Worm (Caenorhabditis elegans) whole organism, young adult: ENCODE measurements around the gene Y39A1A.27.

Source experiments
- C17E4.6 ChIP-seq: fragments of 200-800 bp; sonication (Bioruptor generic); IDR thresholded peaks from 2 replicates; pipeline ENCODE4 v1.3.6; 2022; ENCODE audit warnings: missing genetic modification reagents, missing genetic modification characterization, missing compliant biosample characterization
- F33H1.4 ChIP-seq: fragments of 200-800 bp; sonication (Bioruptor generic); IDR thresholded peaks from 2 replicates; pipeline ENCODE4 v1.3.6; 2022; ENCODE audit warnings: missing genetic modification reagents, missing genetic modification characterization, missing compliant biosample characterization
- F49E8.2 ChIP-seq: sonication (generic microtip); optimal IDR thresholded peaks from 3 replicates; lab custom pipeline; 2017; ENCODE audit warnings: missing genetic modification characterization, mild to moderate bottlenecking, missing compliant biosample characterization, antibody characterized with exemption, moderate library complexity; ENCODE audit not compliant: insufficient read depth
- K12H6.12 ChIP-seq: fragments of 200-800 bp; sonication (Bioruptor generic); optimal IDR thresholded peaks from 2 replicates; lab custom pipeline; 2018; ENCODE audit warnings: mild to moderate bottlenecking, missing genetic modification characterization, missing compliant biosample characterization
- T07F8.4 ChIP-seq: sonication (generic microtip); optimal IDR thresholded peaks from 2 replicates; lab custom pipeline; 2016; ENCODE audit warnings: mild to moderate bottlenecking, missing genetic modification characterization, moderate library complexity, missing compliant biosample characterization
- T26A5.8 ChIP-seq: sonication (generic microtip); optimal IDR thresholded peaks from 2 replicates; lab custom pipeline; 2016; ENCODE audit warnings: missing genetic modification characterization, missing compliant biosample characterization
- Y53F4B.3 ChIP-seq: fragments of 200-800 bp; sonication (Bioruptor generic); IDR thresholded peaks from 2 replicates; pipeline ENCODE4 v1.3.6; 2022; ENCODE audit warnings: missing genetic modification reagents, missing genetic modification characterization, missing compliant biosample characterization
- Y67H2A.10 ChIP-seq: fragments of 200-800 bp; sonication (Bioruptor generic); conservative IDR thresholded peaks from 2 replicates; pipeline ENCODE4 v1.3.6; 2022; ENCODE audit warnings: missing genetic modification reagents, missing genetic modification characterization, missing compliant biosample characterization
- ZK185.1 ChIP-seq: sonication (generic microtip); optimal IDR thresholded peaks from 2 replicates; lab custom pipeline; 2016; ENCODE audit warnings: mild to moderate bottlenecking, missing genetic modification characterization, missing compliant biosample characterization; ENCODE audit not compliant: poor library complexity, severe bottlenecking
- akir-1 ChIP-seq: fragments of 200-800 bp; sonication (Bioruptor generic); optimal IDR thresholded peaks from 2 replicates; lab custom pipeline; 2018; ENCODE audit warnings: mild to moderate bottlenecking, missing genetic modification characterization, moderate library complexity, missing compliant biosample characterization
- aptf-2 ChIP-seq: fragments of 200-800 bp; sonication (Bioruptor generic); conservative IDR thresholded peaks from 2 replicates; pipeline ENCODE4 v1.3.6; 2022; ENCODE audit warnings: missing genetic modification reagents, missing genetic modification characterization, missing compliant biosample characterization
- athp-1 ChIP-seq: sonication (generic microtip); optimal IDR thresholded peaks from 2 replicates; lab custom pipeline; 2017; ENCODE audit warnings: mild to moderate bottlenecking, missing genetic modification characterization, missing compliant biosample characterization
- attf-3 ChIP-seq: fragments of 200-800 bp; sonication (Bioruptor generic); conservative IDR thresholded peaks from 2 replicates; pipeline ENCODE4 v1.3.6; 2022; ENCODE audit warnings: missing genetic modification reagents, missing genetic modification characterization, missing compliant biosample characterization
- attf-5 ChIP-seq: fragments of 200-800 bp; sonication (Bioruptor generic); optimal IDR thresholded peaks from 2 replicates; lab custom pipeline; 2018; ENCODE audit warnings: mild to moderate bottlenecking, missing genetic modification characterization, missing compliant biosample characterization
- cebp-1 ChIP-seq, 2 experiments: fragments of 200-800 bp in 1 of 2; sonication (Bioruptor generic) in 1 of 2; sonication (generic microtip) in 1 of 2; IDR thresholded peaks in 1 of 2; optimal IDR thresholded peaks in 1 of 2; 2 replicates each; pipeline versions ENCODE4 v1.3.6 to Lab custom; 2017 to 2022; ENCODE audit warnings: missing compliant biosample characterization in 2 of 2, missing genetic modification characterization in 2 of 2, mild to moderate bottlenecking in 1 of 2, missing genetic modification reagents in 1 of 2, moderate library complexity in 1 of 2
- ceh-91 ChIP-seq: fragments of 200-800 bp; sonication (Bioruptor generic); IDR thresholded peaks from 2 replicates; pipeline ENCODE4 v1.3.6; 2022; ENCODE audit warnings: missing genetic modification reagents, missing genetic modification characterization, missing compliant biosample characterization
- dox-1 ChIP-seq: fragments of 200-800 bp; sonication (Bioruptor generic); IDR thresholded peaks from 2 replicates; pipeline ENCODE4 v1.3.6; 2022; ENCODE audit warnings: missing genetic modification reagents, missing genetic modification characterization, missing compliant biosample characterization
- dpl-1 ChIP-seq: fragments of 150-350 bp; optimal IDR thresholded peaks from 2 replicates; lab custom pipeline; 2014; ENCODE audit warnings: missing biosample characterization, missing genetic modification reagents, missing genetic modification characterization
- egl-44 ChIP-seq: fragments of 200-800 bp; sonication (Bioruptor generic); IDR thresholded peaks from 2 replicates; pipeline ENCODE4 v1.3.6; 2022; ENCODE audit warnings: missing genetic modification reagents, missing genetic modification characterization, missing compliant biosample characterization
- egrh-3 ChIP-seq: fragments of 200-800 bp; sonication (Bioruptor generic); IDR thresholded peaks from 2 replicates; pipeline ENCODE4 v1.3.6; 2022; ENCODE audit warnings: missing genetic modification reagents, missing genetic modification characterization, missing compliant biosample characterization
- ets-4 ChIP-seq: fragments of 200-800 bp; sonication (Bioruptor generic); optimal IDR thresholded peaks from 2 replicates; lab custom pipeline; 2018; ENCODE audit warnings: mild to moderate bottlenecking, missing genetic modification characterization, missing compliant biosample characterization
- hsf-1 ChIP-seq: fragments of 200-800 bp; sonication (Bioruptor generic); IDR thresholded peaks from 2 replicates; pipeline ENCODE4 v1.3.6; 2022; ENCODE audit warnings: missing genetic modification reagents, missing genetic modification characterization, missing compliant biosample characterization
- let-607 ChIP-seq, 2 experiments: fragments of 200-800 bp in 1 of 2; sonication (Bioruptor generic) in 1 of 2; sonication (generic microtip) in 1 of 2; optimal IDR thresholded peaks; 2 replicates each; lab custom pipeline; 2016 to 2018; ENCODE audit warnings: mild to moderate bottlenecking in 2 of 2, missing compliant biosample characterization in 2 of 2, missing genetic modification characterization in 2 of 2, moderate library complexity in 2 of 2, missing genotype in 1 of 2
- lin-35 ChIP-seq, 3 experiments: fragments of 150-350 bp in 2 of 3; sonication (generic microtip) in 1 of 3; optimal IDR thresholded peaks; 2 replicates each; lab custom pipeline; 2014 to 2018; ENCODE audit warnings: missing biosample characterization in 3 of 3, missing genetic modification characterization in 3 of 3, missing genetic modification reagents in 3 of 3
- lin-40 ChIP-seq: sonication (generic microtip); optimal IDR thresholded peaks from 2 replicates; lab custom pipeline; 2016; ENCODE audit warnings: missing genetic modification characterization, mild to moderate bottlenecking, missing compliant biosample characterization, missing genotype, missing genetic modification reagents
- madf-10 ChIP-seq: sonication (generic microtip); optimal IDR thresholded peaks from 2 replicates; lab custom pipeline; 2016; ENCODE audit warnings: mild to moderate bottlenecking, missing genetic modification characterization, missing compliant biosample characterization
- madf-6 ChIP-seq: fragments of 200-800 bp; sonication (Bioruptor generic); IDR thresholded peaks from 2 replicates; pipeline ENCODE4 v1.3.6; 2022; ENCODE audit warnings: missing genetic modification reagents, missing genetic modification characterization, missing compliant biosample characterization
- mxl-1 ChIP-seq: sonication (generic microtip); optimal IDR thresholded peaks from 2 replicates; lab custom pipeline; 2016; ENCODE audit warnings: missing genetic modification characterization, missing compliant biosample characterization
- nfya-2 ChIP-seq: fragments of 200-800 bp; sonication (Bioruptor generic); IDR thresholded peaks from 2 replicates; pipeline ENCODE4 v1.3.6; 2022; ENCODE audit warnings: missing genetic modification reagents, missing genetic modification characterization, missing compliant biosample characterization
- nfyb-1 ChIP-seq: fragments of 200-800 bp; sonication (Bioruptor generic); IDR thresholded peaks from 2 replicates; pipeline ENCODE4 v1.3.6; 2022; ENCODE audit warnings: missing genetic modification reagents, missing genetic modification characterization, missing compliant biosample characterization
- nhr-120 ChIP-seq: fragments of 200-800 bp; sonication (Bioruptor generic); IDR thresholded peaks from 2 replicates; pipeline ENCODE4 v1.3.6; 2022; ENCODE audit warnings: missing genetic modification characterization, missing compliant biosample characterization
- rcor-1 ChIP-seq: fragments of 200-800 bp; sonication (Bioruptor generic); IDR thresholded peaks from 2 replicates; pipeline ENCODE4 v1.3.6; 2022; ENCODE audit warnings: missing genetic modification reagents, missing genetic modification characterization, missing compliant biosample characterization
- rec-8 ChIP-seq, 2 experiments: sonication (generic microtip); optimal IDR thresholded peaks; 2 replicates each; lab custom pipeline; 2016; ENCODE audit warnings: mild to moderate bottlenecking in 2 of 2, missing genetic modification characterization in 2 of 2, missing genetic modification reagents in 2 of 2, missing genotype in 2 of 2, missing biosample characterization in 1 of 2, missing compliant biosample characterization in 1 of 2, moderate library complexity in 1 of 2
- sea-2 ChIP-seq: fragments of 200-800 bp; sonication (Bioruptor generic); IDR thresholded peaks from 2 replicates; pipeline ENCODE4 v1.3.6; 2022; ENCODE audit warnings: missing genetic modification characterization, missing compliant biosample characterization
- snpc-3.4 ChIP-seq: sonication (generic microtip); optimal IDR thresholded peaks from 2 replicates; lab custom pipeline; 2017; ENCODE audit warnings: missing genetic modification characterization, mild to moderate bottlenecking, missing compliant biosample characterization, antibody characterized with exemption, moderate library complexity, missing genotype, missing genetic modification reagents
- snpc-4 ChIP-seq, 5 experiments: fragments of 150-350 bp in 1 of 5; sonication (generic microtip) in 4 of 5; optimal IDR thresholded peaks; 2 replicates each; lab custom pipeline; 2014 to 2018; ENCODE audit warnings: missing genetic modification characterization in 5 of 5, missing biosample characterization in 3 of 5, antibody characterized with exemption in 2 of 5, mild to moderate bottlenecking in 2 of 5, missing compliant biosample characterization in 2 of 5, missing genotype in 2 of 5, moderate library complexity in 2 of 5, missing genetic modification reagents in 1 of 5
- somi-1 ChIP-seq: fragments of 200-800 bp; sonication (Bioruptor generic); optimal IDR thresholded peaks from 2 replicates; lab custom pipeline; 2018; ENCODE audit warnings: mild to moderate bottlenecking, missing genetic modification characterization, missing compliant biosample characterization
- tbp1 ChIP-seq: fragments of 200-800 bp; sonication (Bioruptor generic); optimal IDR thresholded peaks from 2 replicates; lab custom pipeline; 2018; ENCODE audit warnings: mild to moderate bottlenecking, missing genetic modification characterization, missing compliant biosample characterization
- unc-62 ChIP-seq: fragments of 150-350 bp; optimal IDR thresholded peaks from 2 replicates; lab custom pipeline; 2014; ENCODE audit warnings: missing biosample characterization, missing genetic modification reagents, missing genetic modification characterization
- zfh-2 ChIP-seq: fragments of 200-800 bp; sonication (Bioruptor generic); conservative IDR thresholded peaks from 2 replicates; pipeline ENCODE4 v1.3.6; 2022; ENCODE audit warnings: missing genetic modification reagents, missing genetic modification characterization, missing compliant biosample characterization
- ztf-26 ChIP-seq: sonication (generic microtip); optimal IDR thresholded peaks from 2 replicates; lab custom pipeline; 2017; ENCODE audit warnings: missing genetic modification characterization, missing compliant biosample characterization
- ztf-3 ChIP-seq: fragments of 200-800 bp; sonication (Bioruptor generic); optimal IDR thresholded peaks from 2 replicates; lab custom pipeline; 2018; ENCODE audit warnings: mild to moderate bottlenecking, missing genetic modification characterization, missing compliant biosample characterization

Y39A1A.27 gene

DNA sequence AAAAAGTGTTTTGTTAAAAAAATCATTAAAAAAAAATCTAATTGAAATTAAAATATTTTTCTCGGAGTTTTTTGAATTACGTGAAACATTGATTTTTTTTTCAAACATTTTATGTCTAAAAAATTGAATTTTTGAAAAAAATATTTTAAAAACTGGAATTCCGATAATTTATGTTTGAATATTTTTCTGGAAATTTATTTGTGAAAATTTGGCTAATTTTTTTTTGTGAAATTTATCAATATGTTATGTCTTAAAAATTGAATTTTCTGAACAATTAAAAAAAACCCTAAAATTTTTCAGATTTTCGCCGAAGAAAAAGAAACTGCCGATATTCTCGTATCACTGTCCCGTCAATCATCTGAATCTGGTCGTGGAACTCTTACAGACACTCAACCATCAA is 26.4 kb upstream of the Y39A1A.27 start, which contains the start of gene Y39A1A.24:
Gene Y39A1A.24, plus strand, starts transcription at position 301 of the 400 bp plus-strand sequence.
- TF ChIP-seq tbp1 (GFP tag; lab: Kevin White, UChicago), result no peak
- TF ChIP-seq, all 124 proteins: peak for 0

DNA sequence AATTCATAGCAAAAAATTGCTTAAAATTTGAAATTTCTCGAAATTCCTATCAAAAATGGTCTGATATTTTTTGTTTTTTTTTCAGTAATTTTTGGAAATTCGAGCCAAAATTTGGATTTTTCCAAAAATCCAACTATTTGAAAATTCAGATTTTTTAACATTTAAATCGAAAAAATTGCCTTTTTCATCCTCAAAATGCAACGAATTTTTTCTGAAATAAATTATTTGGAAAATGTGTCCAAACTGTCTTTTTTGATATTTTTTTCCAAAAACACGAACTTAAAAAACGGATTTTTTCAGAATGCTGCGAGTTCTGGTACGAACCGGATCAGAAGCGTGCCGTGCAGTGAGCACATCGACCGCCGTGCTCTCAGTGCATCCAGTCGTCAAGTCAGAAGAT is 23.6 kb upstream of the Y39A1A.27 start, which contains the start of gene mrpl-22:
Gene mrpl-22, plus strand, starts transcription at position 301 of the 400 bp plus-strand sequence.
- TF ChIP-seq ztf-3 (GFP tag; lab: Kevin White, UChicago) (no peak), egrh-3 (GFP tag; lab: Robert Waterston, UW) (no peak), lin-35 (GFP tag; optimal IDR thresholded peaks at IDR 0.05; lab: Kevin White, UChicago) (peak in 1 of 3 experiments; percentile 16), T07F8.4 (tag; lab: Kevin White, UChicago) (no peak), ets-4 (GFP tag; lab: Kevin White, UChicago) (no peak)
- TF ChIP-seq, all 124 proteins: peak for 1

DNA sequence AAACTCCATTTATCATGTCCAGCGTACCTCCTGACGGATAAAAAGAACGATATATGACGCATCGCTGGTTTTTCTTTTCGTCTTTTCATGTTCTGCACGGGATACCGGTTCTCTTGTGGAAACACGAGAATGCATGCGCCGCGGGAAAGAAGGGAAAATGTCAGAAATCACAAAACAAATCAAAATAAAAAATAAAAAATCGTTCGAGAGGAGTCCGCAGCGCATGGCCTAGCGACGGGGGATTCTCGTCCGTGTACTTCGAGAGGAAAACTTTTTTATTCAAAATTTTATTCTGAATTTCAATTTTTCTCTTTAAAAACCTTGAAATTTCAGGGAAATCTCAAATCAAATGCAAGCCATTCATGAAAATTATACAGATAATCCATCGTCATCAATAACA is 17.6 kb upstream of the Y39A1A.27 start, which contains the start of the genes lron-10 and hpr-9:
Gene lron-10, minus strand, starts transcription at position 162 of the 400 bp plus-strand sequence.
Gene hpr-9, plus strand, starts transcription at position 344 of the 400 bp plus-strand sequence.
- TF ChIP-seq snpc-3.4 (tag; lab: Kevin White, UChicago), result peak; percentile 40
- no peak for TF ChIP-seq attf-3
- peak; percentile 20 to 68 for TF ChIP-seq let-607 (tag; optimal IDR thresholded peaks at IDR 0.05; lab: Kevin White, UChicago)
- peak; percentile 73 for TF ChIP-seq madf-10 (tag; lab: Kevin White, UChicago)
- peak; percentile 66 for TF ChIP-seq attf-5
- peak; percentile 67; the same call in 1 of the 2 replicates for TF ChIP-seq aptf-2 (GFP tag; lab: Robert Waterston, UW)
- 0 out of 2 replicates have a peak, but pooled peaks have one; percentile 31 for TF ChIP-seq sea-2 (GFP tag; lab: Robert Waterston, UW)
- peak; percentile 71 for TF ChIP-seq K12H6.12 (tag; lab: Kevin White, UChicago)
- TF ChIP-seq dox-1 (GFP tag; lab: Robert Waterston, UW), result no peak; the same call in 1 of the 2 replicates
- no peak for TF ChIP-seq T26A5.8
- TF ChIP-seq rcor-1, result peak; percentile 76
- peak; percentile 56 for TF ChIP-seq somi-1 (GFP tag; lab: Kevin White, UChicago)
- no peak for TF ChIP-seq cebp-1 (GFP tag; IDR thresholded peaks at IDR 0.05; lab: Robert Waterston, UW)
- TF ChIP-seq cebp-1 (tag; optimal IDR thresholded peaks at IDR 0.05; lab: Kevin White, UChicago), result peak; percentile 63
- TF ChIP-seq nfyb-1 (GFP tag; lab: Robert Waterston, UW), result peak; percentile 58
- TF ChIP-seq madf-6, result peak; percentile 78
- TF ChIP-seq ceh-91 (GFP tag; lab: Robert Waterston, UW), result peak; percentile 49
- TF ChIP-seq nhr-120 (GFP tag; lab: Robert Waterston, UW), result no peak
- no peak for TF ChIP-seq hsf-1 (GFP tag; lab: Robert Waterston, UW)
- TF ChIP-seq tbp1 (GFP tag; lab: Kevin White, UChicago), result peak; percentile 54
- peak; percentile 74 for TF ChIP-seq ztf-26
- TF ChIP-seq zfh-2 (GFP tag; lab: Robert Waterston, UW), result peak; percentile 60
- TF ChIP-seq nfya-2 (GFP tag; lab: Robert Waterston, UW), result no peak
- peak; percentile 42 to 78 for TF ChIP-seq rec-8 (tag; optimal IDR thresholded peaks at IDR 0.05; lab: Kevin White, UChicago)
- TF ChIP-seq C17E4.6 (GFP tag; lab: Robert Waterston, UW), result 0 out of 2 replicates have a peak, but pooled peaks have one; percentile 64
- no peak for TF ChIP-seq snpc-4 (GFP tag; optimal IDR thresholded peaks at IDR 0.05; lab: Kevin White, UChicago)
- peak in 2 of 4 experiments; percentile 14 to 32 for TF ChIP-seq snpc-4 (tag; optimal IDR thresholded peaks at IDR 0.05; lab: Kevin White, UChicago)
- TF ChIP-seq Y53F4B.3, result no peak
- TF ChIP-seq Y67H2A.10, result no peak
- peak; percentile 67 for TF ChIP-seq F33H1.4
- TF ChIP-seq ZK185.1 (tag; lab: Kevin White, UChicago), result peak; percentile 95
- TF ChIP-seq athp-1 (tag; lab: Kevin White, UChicago), result peak; percentile 80
- peak; percentile 86 for TF ChIP-seq lin-40 (tag; lab: Kevin White, UChicago)
- TF ChIP-seq unc-62, result no peak
- no peak for TF ChIP-seq mxl-1 (tag; lab: Kevin White, UChicago)
- TF ChIP-seq egl-44, result no peak
- TF ChIP-seq akir-1 (GFP tag; lab: Kevin White, UChicago), result no peak
- no peak for TF ChIP-seq F49E8.2 (tag; lab: Kevin White, UChicago)
- peak; percentile 17 for TF ChIP-seq dpl-1 (GFP tag; lab: Kevin White, UChicago)
